Fruit fly (Drosophila melanogaster) whole organism, adult: Measurements from ENCODE around the gene CG42238.

ENCODE experiments used
- CG11617 ChIP-seq: fragments of 200-800 bp; sonication (Bioruptor generic); optimal IDR thresholded peaks from 2 replicates; lab custom pipeline; 2017; ENCODE audit warnings: mild to moderate bottlenecking, missing biosample characterization, missing genetic modification reagents, missing genetic modification characterization
- CG12768 ChIP-seq: fragments of 200-800 bp; sonication (Bioruptor generic); optimal IDR thresholded peaks from 2 replicates; lab custom pipeline; 2017; ENCODE audit warnings: missing biosample characterization, missing genetic modification characterization, mild to moderate bottlenecking, moderate library complexity, missing genetic modification reagents
- CG14711 ChIP-seq: fragments of 200-800 bp; sonication (Bioruptor generic); optimal IDR thresholded peaks from 2 replicates; lab custom pipeline; 2018; ENCODE audit warnings: missing biosample characterization, mild to moderate bottlenecking, missing genetic modification characterization, moderate library complexity
- CG1620 ChIP-seq: fragments of 200-800 bp; sonication (Bioruptor generic); optimal IDR thresholded peaks from 2 replicates; lab custom pipeline; 2016; ENCODE audit warnings: missing biosample characterization, missing genetic modification characterization
- CG33017 ChIP-seq: fragments of 200-800 bp; sonication (Bioruptor generic); optimal IDR thresholded peaks from 2 replicates; lab custom pipeline; 2018; ENCODE audit warnings: missing biosample characterization, mild to moderate bottlenecking, missing genetic modification characterization, moderate library complexity
- CG5204 ChIP-seq: fragments of 200-800 bp; sonication (Bioruptor generic); optimal IDR thresholded peaks from 2 replicates; lab custom pipeline; 2016; ENCODE audit warnings: missing biosample characterization, missing genetic modification characterization
- CG7045 ChIP-seq: fragments of 200-800 bp; sonication (Bioruptor generic); optimal IDR thresholded peaks from 2 replicates; lab custom pipeline; 2017; ENCODE audit warnings: missing biosample characterization, mild to moderate bottlenecking, missing genetic modification characterization
- CG7101 ChIP-seq: fragments of 200-800 bp; sonication (Bioruptor generic); optimal IDR thresholded peaks from 2 replicates; lab custom pipeline; 2018; ENCODE audit warnings: missing biosample characterization, mild to moderate bottlenecking, missing genetic modification characterization, moderate library complexity
- Clk ChIP-seq: fragments of 200-800 bp; sonication (Bioruptor generic); optimal IDR thresholded peaks from 2 replicates; lab custom pipeline; 2017; ENCODE audit warnings: missing biosample characterization, missing genetic modification characterization
- Crg-1 ChIP-seq: fragments of 200-800 bp; sonication (Bioruptor generic); optimal IDR thresholded peaks from 2 replicates; lab custom pipeline; 2016; ENCODE audit warnings: missing biosample characterization, missing genetic modification characterization
- Hr96 ChIP-seq: fragments of 200-800 bp; sonication (Bioruptor generic); optimal IDR thresholded peaks from 2 replicates; lab custom pipeline; 2016; ENCODE audit warnings: missing biosample characterization, missing genetic modification characterization
- Mnt ChIP-seq: fragments of 200-800 bp; sonication (Bioruptor generic); optimal IDR thresholded peaks from 2 replicates; lab custom pipeline; 2016; ENCODE audit warnings: missing biosample characterization, mild to moderate bottlenecking, missing genetic modification characterization
- bab1 ChIP-seq: fragments of 200-800 bp; sonication (Bioruptor generic); optimal IDR thresholded peaks from 3 replicates; lab custom pipeline; 2019; ENCODE audit warnings: missing biosample characterization, mild to moderate bottlenecking, missing genetic modification characterization, moderate library complexity
- cic ChIP-seq: fragments of 200-800 bp; sonication (Bioruptor generic); optimal IDR thresholded peaks from 2 replicates; lab custom pipeline; 2017; ENCODE audit warnings: missing biosample characterization, mild to moderate bottlenecking, missing genetic modification characterization, moderate library complexity
- cnc ChIP-seq, 2 experiments: fragments of >200 bp; optimal IDR thresholded peaks; 2 replicates each; lab custom pipeline; 2017
- kay ChIP-seq: fragments of 200-800 bp; sonication (Bioruptor generic); peaks from one replicate; lab custom pipeline; 2016; ENCODE audit warnings: missing biosample characterization, missing genetic modification characterization, borderline replicate concordance
- ovo ChIP-seq: fragments of 200-800 bp; sonication (Bioruptor generic); optimal IDR thresholded peaks from 2 replicates; lab custom pipeline; 2016; ENCODE audit warnings: missing biosample characterization, missing genetic modification characterization
- pad ChIP-seq: fragments of 200-800 bp; sonication (Bioruptor generic); optimal IDR thresholded peaks from 3 replicates; lab custom pipeline; 2017; ENCODE audit warnings: missing biosample characterization, missing genetic modification characterization, mild to moderate bottlenecking, moderate library complexity, missing genetic modification reagents
- tj ChIP-seq: fragments of 200-800 bp; sonication (Bioruptor generic); optimal IDR thresholded peaks from 3 replicates; lab custom pipeline; 2017; ENCODE audit warnings: missing biosample characterization, mild to moderate bottlenecking, missing genetic modification characterization, moderate library complexity
- toe ChIP-seq: fragments of 200-800 bp; sonication (Bioruptor generic); optimal IDR thresholded peaks from 2 replicates; lab custom pipeline; 2016; ENCODE audit warnings: missing biosample characterization, missing genetic modification characterization

The CG42238 gene

dm6 chr2L:20918733-20919132, 133.2 kb downstream of the CG42238 start, which contains the start of the genes CG43739 and sky:
TSS of gene CG43739 (minus strand) at chr2L:20918931.
TSS of gene sky (minus strand) at chr2L:20918931.
- TF ChIP-seq cic (GFP tag; lab: Kevin White, UChicago) (peak; percentile 76), toe (GFP tag; lab: Kevin White, UChicago) (no peak), CG7101 (tag; lab: Kevin White, UChicago) (peak; percentile 2), CG33017 (tag; lab: Kevin White, UChicago) (no peak), tj (GFP tag; lab: Kevin White, UChicago) (no peak), Clk (GFP tag; lab: Kevin White, UChicago) (no peak), cnc (optimal IDR thresholded peaks at IDR 0.05; lab: Kevin White, UChicago) (no peak), CG7045 (GFP tag; lab: Kevin White, UChicago) (no peak), ovo (GFP tag; lab: Kevin White, UChicago) (no peak), bab1 (GFP tag; lab: Kevin White, UChicago) (peak; percentile 8), pad (peak; percentile 3), CG1620 (GFP tag; lab: Kevin White, UChicago) (no peak), Crg-1 (GFP tag; lab: Kevin White, UChicago) (no peak), CG14711 (tag; lab: Kevin White, UChicago) (peak; percentile 11), CG5204 (GFP tag; lab: Kevin White, UChicago) (no peak), kay (no peak), Mnt (GFP tag; lab: Kevin White, UChicago) (no peak), CG11617 (no peak), CG12768 (GFP tag; lab: Kevin White, UChicago) (peak; percentile 3), Hr96 (GFP tag; lab: Kevin White, UChicago) (no peak)

dm6 chr2L:20918056-20918674, 133.8 kb downstream of the CG42238 start:
- peak; percentile 35 for TF ChIP-seq tj (GFP tag; lab: Kevin White, UChicago)
- TF ChIP-seq Mnt (GFP tag; lab: Kevin White, UChicago): peak; percentile 46
- no peak for TF ChIP-seq kay
- no peak for TF ChIP-seq ovo (GFP tag; lab: Kevin White, UChicago)
- peak; percentile 79 for TF ChIP-seq CG33017 (tag; lab: Kevin White, UChicago)
- TF ChIP-seq toe (GFP tag; lab: Kevin White, UChicago): peak; percentile 72
- peak; percentile 68 for TF ChIP-seq Hr96 (GFP tag; lab: Kevin White, UChicago)
- TF ChIP-seq CG12768 (GFP tag; lab: Kevin White, UChicago): no peak
- no peak for TF ChIP-seq Crg-1 (GFP tag; lab: Kevin White, UChicago)
- peak; percentile 8 for TF ChIP-seq cic (GFP tag; lab: Kevin White, UChicago)
- peak; percentile 85 for TF ChIP-seq bab1 (GFP tag; lab: Kevin White, UChicago)
- peak; percentile 63 for TF ChIP-seq CG11617
- TF ChIP-seq CG7045 (GFP tag; lab: Kevin White, UChicago): peak; percentile 72
- TF ChIP-seq CG7101 (tag; lab: Kevin White, UChicago): peak; percentile 69
- peak; percentile 46 for TF ChIP-seq Clk (GFP tag; lab: Kevin White, UChicago)

dm6 chr2L:20917235-20918055, 134.5 kb downstream of the CG42238 start:
- peak; percentile 50 for TF ChIP-seq CG12768 (GFP tag; lab: Kevin White, UChicago)
- no peak for TF ChIP-seq Hr96 (GFP tag; lab: Kevin White, UChicago)
- no peak for TF ChIP-seq Crg-1 (GFP tag; lab: Kevin White, UChicago)
- no peak for TF ChIP-seq CG1620 (GFP tag; lab: Kevin White, UChicago)
- no peak for TF ChIP-seq CG7045 (GFP tag; lab: Kevin White, UChicago)
- TF ChIP-seq CG7101 (tag; lab: Kevin White, UChicago): peak; percentile 48
- no peak for TF ChIP-seq CG11617
- no peak for TF ChIP-seq tj (GFP tag; lab: Kevin White, UChicago)
- TF ChIP-seq bab1 (GFP tag; lab: Kevin White, UChicago): no peak
- peak; percentile 14 for TF ChIP-seq cic (GFP tag; lab: Kevin White, UChicago)
- TF ChIP-seq pad: peak; percentile 87
- TF ChIP-seq CG5204 (GFP tag; lab: Kevin White, UChicago): no peak
- peak; percentile 95 for TF ChIP-seq ovo (GFP tag; lab: Kevin White, UChicago)
- TF ChIP-seq cnc (optimal IDR thresholded peaks at IDR 0.05; lab: Kevin White, UChicago): no peak
- TF ChIP-seq kay: peak; percentile 91
- TF ChIP-seq CG14711 (tag; lab: Kevin White, UChicago): peak; percentile 64
- TF ChIP-seq toe (GFP tag; lab: Kevin White, UChicago): peak; percentile 30
- TF ChIP-seq CG33017 (tag; lab: Kevin White, UChicago): peak; percentile 70
- TF ChIP-seq Mnt (GFP tag; lab: Kevin White, UChicago): peak; percentile 37
- no peak for TF ChIP-seq Clk (GFP tag; lab: Kevin White, UChicago)

- TF ChIP-seq ovo (GFP tag; lab: Kevin White, UChicago) (no peak), CG33017 (tag; lab: Kevin White, UChicago) (no peak), CG5204 (GFP tag; lab: Kevin White, UChicago) (no peak), tj (GFP tag; lab: Kevin White, UChicago) (no peak), CG14711 (tag; lab: Kevin White, UChicago) (no peak), pad (no peak), CG7045 (GFP tag; lab: Kevin White, UChicago) (no peak), CG7101 (tag; lab: Kevin White, UChicago) (no peak), Mnt (GFP tag; lab: Kevin White, UChicago) (no peak), cic (GFP tag; lab: Kevin White, UChicago) (no peak), Clk (GFP tag; lab: Kevin White, UChicago) (no peak), CG1620 (GFP tag; lab: Kevin White, UChicago) (no peak)
These were observed 135.2 kb downstream of the CG42238 start for dm6 chr2L:20916672-20917209.
